Worm (Caenorhabditis elegans): ENCODE results near the gene prdx-2.

The prdx-2 gene

ce11 chrII:5377467-5378238 lies at the start of gene prdx-2:
Gene prdx-2, plus strand, starts transcription at chrII:5378195.
- TF ChIP-seq fkh-10 (GFP tag; optimal IDR thresholded peaks at IDR 0.05), result no peak
- no peak for TF ChIP-seq nhr-23 (tag; optimal IDR thresholded peaks at IDR 0.05)
- TF ChIP-seq ztf-4 (tag; optimal IDR thresholded peaks at IDR 0.05), result no peak
- TF ChIP-seq lsy-12 (tag; optimal IDR thresholded peaks at IDR 0.05), result no peak
- no peak for TF ChIP-seq nhr-43 (tag; optimal IDR thresholded peaks at IDR 0.05; ENCODE audit: poor library complexity, severe bottlenecking)
- no peak for TF ChIP-seq mml-1 (tag; optimal IDR thresholded peaks at IDR 0.05)
- TF ChIP-seq jun-1 (tag; optimal IDR thresholded peaks at IDR 0.05), result no peak
- no peak for TF ChIP-seq nhr-77 (tag; optimal IDR thresholded peaks at IDR 0.05)
- TF ChIP-seq snpc-4 (tag; optimal IDR thresholded peaks at IDR 0.05), result peak; percentile 15
- TF ChIP-seq lin-39 (tag; optimal IDR thresholded peaks at IDR 0.05), result no peak
- peak; percentile 63 for TF ChIP-seq pha-4 (tag; optimal IDR thresholded peaks at IDR 0.05)

- TF ChIP-seq elt-1 (tag; optimal IDR thresholded peaks at IDR 0.05), result peak; percentile 90
- no peak for TF ChIP-seq eor-1 (tag; optimal IDR thresholded peaks at IDR 0.05)
- TF ChIP-seq lin-39 (tag; optimal IDR thresholded peaks at IDR 0.05), result no peak
- no peak for TF ChIP-seq fkh-10 (GFP tag; optimal IDR thresholded peaks at IDR 0.05)
- no peak for TF ChIP-seq pha-4 (tag; optimal IDR thresholded peaks at IDR 0.05)
- TF ChIP-seq skn-1 (tag; optimal IDR thresholded peaks at IDR 0.05), result no peak
- TF ChIP-seq nhr-23 (tag; optimal IDR thresholded peaks at IDR 0.05), result peak; percentile 37
- TF ChIP-seq unc-39 (tag; optimal IDR thresholded peaks at IDR 0.05), result no peak
- TF ChIP-seq nhr-76 (tag; optimal IDR thresholded peaks at IDR 0.05), result no peak
- peak; percentile 42 for TF ChIP-seq nhr-11 (tag; optimal IDR thresholded peaks at IDR 0.05)
- no peak for TF ChIP-seq nfya-1 (tag; optimal IDR thresholded peaks at IDR 0.05; ENCODE audit: insufficient read depth)
- no peak for TF ChIP-seq nhr-237 (tag; optimal IDR thresholded peaks at IDR 0.05)
- TF ChIP-seq mml-1 (tag; optimal IDR thresholded peaks at IDR 0.05), result no peak
- TF ChIP-seq nhr-67 (tag; optimal IDR thresholded peaks at IDR 0.05), result no peak
- TF ChIP-seq nhr-77 (tag; optimal IDR thresholded peaks at IDR 0.05), result no peak
These were observed 49.1 kb upstream of the prdx-2 start for ce11 chrII:5328912-5329311.

DNA sequence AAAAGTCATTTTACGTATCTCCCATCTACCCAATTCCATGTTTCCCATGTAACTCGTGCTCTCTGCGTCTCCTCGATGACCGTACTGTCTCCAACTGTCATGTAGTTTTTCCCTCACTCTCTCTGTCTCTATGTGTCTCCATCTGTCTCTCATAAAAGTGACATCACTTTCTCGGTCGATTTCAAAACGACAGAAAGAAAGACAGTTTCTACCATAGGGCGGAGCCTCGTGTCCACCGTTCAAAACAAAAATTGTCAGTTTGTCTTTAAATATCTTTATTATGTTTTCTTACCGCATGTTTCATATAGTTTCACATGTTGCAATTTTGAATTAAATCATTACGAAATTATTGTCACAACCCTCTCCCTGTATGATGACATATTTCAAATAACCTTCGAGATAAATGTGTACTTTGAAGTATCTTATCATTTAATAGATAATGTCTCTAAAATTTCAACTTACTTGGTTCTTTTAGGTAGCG lies 47.7 kb upstream of the prdx-2 start:
- peak; percentile 62 for TF ChIP-seq tbx-2 (tag; optimal IDR thresholded peaks at IDR 0.05)
- TF ChIP-seq aly-2 (tag; optimal IDR thresholded peaks at IDR 0.05), result no peak
- TF ChIP-seq fkh-2 (tag; optimal IDR thresholded peaks at IDR 0.05), result no peak
- TF ChIP-seq nhr-67 (tag; optimal IDR thresholded peaks at IDR 0.05), result no peak
- no peak for TF ChIP-seq unc-39 (tag; optimal IDR thresholded peaks at IDR 0.05)
- TF ChIP-seq jun-1 (tag; optimal IDR thresholded peaks at IDR 0.05), result peak; percentile 89
- no peak for TF ChIP-seq ceh-16 (tag; optimal IDR thresholded peaks at IDR 0.05)
- TF ChIP-seq mdl-1 (tag; optimal IDR thresholded peaks at IDR 0.05), result peak; percentile 54
- peak; percentile 96 for TF ChIP-seq nhr-23 (tag; optimal IDR thresholded peaks at IDR 0.05)
- no peak for TF ChIP-seq nhr-237 (tag; optimal IDR thresholded peaks at IDR 0.05)
- no peak for TF ChIP-seq fos-1 (tag; optimal IDR thresholded peaks at IDR 0.05)
- TF ChIP-seq sea-2 (GFP tag; optimal IDR thresholded peaks at IDR 0.05), result no peak
- TF ChIP-seq R02D3.7 (tag; optimal IDR thresholded peaks at IDR 0.05), result peak; percentile 48
- no peak for TF ChIP-seq ztf-11 (tag; optimal IDR thresholded peaks at IDR 0.05)
- no peak for TF ChIP-seq nhr-12 (tag; optimal IDR thresholded peaks at IDR 0.05)
- peak; percentile 86 for TF ChIP-seq nhr-43 (tag; optimal IDR thresholded peaks at IDR 0.05; ENCODE audit: poor library complexity, severe bottlenecking)
- TF ChIP-seq ztf-4 (tag; optimal IDR thresholded peaks at IDR 0.05), result no peak
- no peak for TF ChIP-seq snpc-4 (tag; optimal IDR thresholded peaks at IDR 0.05)
- TF ChIP-seq ama-1 (optimal IDR thresholded peaks at IDR 0.05), result no peak
- no peak for TF ChIP-seq ceh-9 (tag; optimal IDR thresholded peaks at IDR 0.05)
- TF ChIP-seq hmg-11 (tag; optimal IDR thresholded peaks at IDR 0.05), result peak; percentile 26
- TF ChIP-seq ceh-28 (tag; optimal IDR thresholded peaks at IDR 0.05), result peak; percentile 79
- no peak for TF ChIP-seq elt-1 (tag; optimal IDR thresholded peaks at IDR 0.05)
- peak; percentile 48 for TF ChIP-seq lin-39 (tag; optimal IDR thresholded peaks at IDR 0.05)
- TF ChIP-seq mml-1 (tag; optimal IDR thresholded peaks at IDR 0.05), result no peak
- TF ChIP-seq lsy-12 (tag; optimal IDR thresholded peaks at IDR 0.05), result peak; percentile 84
- TF ChIP-seq pha-4 (tag; optimal IDR thresholded peaks at IDR 0.05), result peak; percentile 79
- no peak for TF ChIP-seq ZK546.5 (tag; optimal IDR thresholded peaks at IDR 0.05)
- TF ChIP-seq unc-62 (GFP tag; optimal IDR thresholded peaks at IDR 0.05), result peak; percentile 81
- peak; percentile 91 for TF ChIP-seq nhr-25 (tag; optimal IDR thresholded peaks at IDR 0.05)
- TF ChIP-seq zag-1 (tag; optimal IDR thresholded peaks at IDR 0.05), result no peak
- TF ChIP-seq daf-12 (tag; optimal IDR thresholded peaks at IDR 0.05), result no peak
- TF ChIP-seq skn-1 (tag; optimal IDR thresholded peaks at IDR 0.05), result peak; percentile 44
- TF ChIP-seq fkh-10 (GFP tag; optimal IDR thresholded peaks at IDR 0.05), result no peak
- TF ChIP-seq elt-3 (tag; optimal IDR thresholded peaks at IDR 0.05), result peak in 2 of 3 experiments; percentile 10 to 74
- TF ChIP-seq elt-2 (tag; optimal IDR thresholded peaks at IDR 0.05), result peak; percentile 98
- peak; percentile 57 for TF ChIP-seq nhr-77 (tag; optimal IDR thresholded peaks at IDR 0.05)
- peak; percentile 71 for TF ChIP-seq pqm-1 (tag; optimal IDR thresholded peaks at IDR 0.05)
- TF ChIP-seq egl-5 (tag; optimal IDR thresholded peaks at IDR 0.05), result peak; percentile 97
- no peak for TF ChIP-seq eor-1 (tag; optimal IDR thresholded peaks at IDR 0.05)
- peak; percentile 53 for TF ChIP-seq nhr-11 (tag; optimal IDR thresholded peaks at IDR 0.05)
- peak; percentile 80 for TF ChIP-seq nfya-1 (tag; optimal IDR thresholded peaks at IDR 0.05; ENCODE audit: insufficient read depth)
- TF ChIP-seq lin-15B (tag; optimal IDR thresholded peaks at IDR 0.05), result peak; percentile 10
